Worm (Caenorhabditis elegans) whole organism, young adult: Measurements from ENCODE around the gene K03D3.2.

Source experiments
- B0035.1 ChIP-seq: sonication (generic microtip); optimal IDR thresholded peaks from 2 replicates; lab custom pipeline; 2016; ENCODE audit warnings: missing genetic modification characterization, mild to moderate bottlenecking, missing compliant biosample characterization, missing genotype, missing genetic modification reagents
- B0261.1 ChIP-seq: sonication (generic microtip); optimal IDR thresholded peaks from 2 replicates; lab custom pipeline; 2016; ENCODE audit warnings: mild to moderate bottlenecking, missing genetic modification characterization, moderate library complexity, missing compliant biosample characterization
- F10E7.11 ChIP-seq: sonication (generic microtip); optimal IDR thresholded peaks from 2 replicates; lab custom pipeline; 2017; ENCODE audit warnings: mild to moderate bottlenecking, missing genetic modification characterization, moderate library complexity, missing compliant biosample characterization
- F57C9.4 ChIP-seq: sonication (generic microtip); optimal IDR thresholded peaks from 2 replicates; lab custom pipeline; 2017; ENCODE audit warnings: mild to moderate bottlenecking, missing genetic modification characterization, missing compliant biosample characterization
- K12H6.12 ChIP-seq: fragments of 200-800 bp; sonication (Bioruptor generic); optimal IDR thresholded peaks from 2 replicates; lab custom pipeline; 2018; ENCODE audit warnings: mild to moderate bottlenecking, missing genetic modification characterization, missing compliant biosample characterization
- T07F8.4 ChIP-seq: sonication (generic microtip); optimal IDR thresholded peaks from 2 replicates; lab custom pipeline; 2016; ENCODE audit warnings: mild to moderate bottlenecking, missing genetic modification characterization, moderate library complexity, missing compliant biosample characterization
- Y53F4B.3 ChIP-seq: fragments of 200-800 bp; sonication (Bioruptor generic); IDR thresholded peaks from 2 replicates; pipeline ENCODE4 v1.3.6; 2022; ENCODE audit warnings: missing genetic modification reagents, missing genetic modification characterization, missing compliant biosample characterization
- Y53G8AR.9 ChIP-seq: fragments of 200-800 bp; sonication (Bioruptor generic); conservative IDR thresholded peaks from 2 replicates; pipeline ENCODE4 v1.3.6; 2022; ENCODE audit warnings: missing genetic modification reagents, missing genetic modification characterization, missing compliant biosample characterization
- Y56A3A.18 ChIP-seq: fragments of 200-800 bp; sonication (Bioruptor generic); IDR thresholded peaks from 2 replicates; pipeline ENCODE4 v1.3.6; 2022; ENCODE audit warnings: missing genetic modification reagents, missing genetic modification characterization, missing compliant biosample characterization
- athp-1 ChIP-seq: sonication (generic microtip); optimal IDR thresholded peaks from 2 replicates; lab custom pipeline; 2017; ENCODE audit warnings: mild to moderate bottlenecking, missing genetic modification characterization, missing compliant biosample characterization
- attf-5 ChIP-seq: fragments of 200-800 bp; sonication (Bioruptor generic); optimal IDR thresholded peaks from 2 replicates; lab custom pipeline; 2018; ENCODE audit warnings: mild to moderate bottlenecking, missing genetic modification characterization, missing compliant biosample characterization
- cebp-1 ChIP-seq, 2 experiments: fragments of 200-800 bp in 1 of 2; sonication (Bioruptor generic) in 1 of 2; sonication (generic microtip) in 1 of 2; IDR thresholded peaks in 1 of 2; optimal IDR thresholded peaks in 1 of 2; 2 replicates each; pipeline versions ENCODE4 v1.3.6 to Lab custom; 2017 to 2022; ENCODE audit warnings: missing compliant biosample characterization in 2 of 2, missing genetic modification characterization in 2 of 2, mild to moderate bottlenecking in 1 of 2, missing genetic modification reagents in 1 of 2, moderate library complexity in 1 of 2
- cebp-2 ChIP-seq: fragments of 200-800 bp; sonication (Bioruptor generic); IDR thresholded peaks from 2 replicates; pipeline ENCODE4 v1.3.6; 2022; ENCODE audit warnings: missing genetic modification characterization, missing compliant biosample characterization
- die-1 ChIP-seq: sonication (generic microtip); optimal IDR thresholded peaks from 2 replicates; lab custom pipeline; 2016; ENCODE audit warnings: missing genotype, mild to moderate bottlenecking, missing genetic modification characterization, missing compliant biosample characterization
- egl-18 ChIP-seq: fragments of 200-800 bp; sonication (Bioruptor generic); IDR thresholded peaks from 2 replicates; pipeline ENCODE4 v1.3.6; 2022; ENCODE audit warnings: missing genetic modification reagents, missing genetic modification characterization, missing compliant biosample characterization
- ekl-4 ChIP-seq: fragments of 200-800 bp; sonication (Bioruptor generic); IDR thresholded peaks from 2 replicates; pipeline ENCODE4 v1.3.6; 2022; ENCODE audit warnings: missing genetic modification reagents, missing genetic modification characterization, missing compliant biosample characterization
- gei-17 ChIP-seq: fragments of 200-800 bp; sonication (Bioruptor generic); optimal IDR thresholded peaks from 2 replicates; lab custom pipeline; 2018; ENCODE audit warnings: mild to moderate bottlenecking, missing genetic modification characterization, missing compliant biosample characterization
- let-526 ChIP-seq: fragments of 200-800 bp; sonication (Bioruptor generic); IDR thresholded peaks from 2 replicates; pipeline ENCODE4 v1.3.6; 2022; ENCODE audit warnings: missing genetic modification reagents, missing genetic modification characterization, missing compliant biosample characterization
- lir-1 ChIP-seq: fragments of 200-800 bp; sonication (Bioruptor generic); conservative IDR thresholded peaks from 2 replicates; pipeline ENCODE4 v1.3.6; 2022; ENCODE audit warnings: missing genetic modification reagents, missing genetic modification characterization, missing compliant biosample characterization
- lsy-27 ChIP-seq: sonication (generic microtip); optimal IDR thresholded peaks from 2 replicates; lab custom pipeline; 2017; ENCODE audit warnings: missing genetic modification characterization, mild to moderate bottlenecking, missing compliant biosample characterization, antibody characterized with exemption, missing genotype, borderline replicate concordance; ENCODE audit not compliant: insufficient read depth
- mcd-1 ChIP-seq: fragments of 200-800 bp; sonication (Bioruptor generic); IDR thresholded peaks from 2 replicates; pipeline ENCODE4 v1.3.6; 2022; ENCODE audit warnings: missing genetic modification reagents, missing genetic modification characterization, missing compliant biosample characterization
- mes-4 ChIP-seq: sonication (generic microtip); optimal IDR thresholded peaks from 2 replicates; lab custom pipeline; 2016; ENCODE audit warnings: missing genotype, missing genetic modification characterization, missing compliant biosample characterization
- mxl-1 ChIP-seq: sonication (generic microtip); optimal IDR thresholded peaks from 2 replicates; lab custom pipeline; 2016; ENCODE audit warnings: missing genetic modification characterization, missing compliant biosample characterization
- nhr-90 ChIP-seq: sonication (generic microtip); optimal IDR thresholded peaks from 2 replicates; lab custom pipeline; 2016; ENCODE audit warnings: missing genotype, mild to moderate bottlenecking, missing genetic modification characterization, missing compliant biosample characterization
- pbrm-1 ChIP-seq: fragments of 200-800 bp; sonication (Bioruptor generic); IDR thresholded peaks from 2 replicates; pipeline ENCODE4 v1.3.6; 2022; ENCODE audit warnings: missing genetic modification reagents, missing genetic modification characterization, missing compliant biosample characterization
- rec-8 ChIP-seq, 2 experiments: sonication (generic microtip); optimal IDR thresholded peaks; 2 replicates each; lab custom pipeline; 2016; ENCODE audit warnings: mild to moderate bottlenecking in 2 of 2, missing genetic modification characterization in 2 of 2, missing genetic modification reagents in 2 of 2, missing genotype in 2 of 2, missing biosample characterization in 1 of 2, missing compliant biosample characterization in 1 of 2, moderate library complexity in 1 of 2
- repo-1 ChIP-seq: sonication (generic microtip); optimal IDR thresholded peaks from 2 replicates; lab custom pipeline; 2017; ENCODE audit warnings: mild to moderate bottlenecking, missing genetic modification characterization, missing compliant biosample characterization
- rpc-1 ChIP-seq, 2 experiments: fragments of 150-350 bp in 1 of 2; sonication (generic microtip) in 1 of 2; optimal IDR thresholded peaks; 2 replicates each; lab custom pipeline; 2014 to 2018; ENCODE audit warnings: missing biosample characterization in 1 of 2, missing genetic modification characterization in 1 of 2, missing genetic modification reagents in 1 of 2, missing genotype in 1 of 2
- sea-2 ChIP-seq: fragments of 200-800 bp; sonication (Bioruptor generic); IDR thresholded peaks from 2 replicates; pipeline ENCODE4 v1.3.6; 2022; ENCODE audit warnings: missing genetic modification characterization, missing compliant biosample characterization
- snpc-1.1 ChIP-seq: sonication (generic microtip); optimal IDR thresholded peaks from 2 replicates; lab custom pipeline; 2017; ENCODE audit warnings: missing genetic modification characterization, mild to moderate bottlenecking, missing compliant biosample characterization, antibody characterized with exemption, moderate library complexity, missing genotype, missing genetic modification reagents; ENCODE audit not compliant: insufficient read depth
- snpc-4 ChIP-seq, 5 experiments: fragments of 150-350 bp in 1 of 5; sonication (generic microtip) in 4 of 5; optimal IDR thresholded peaks; 2 replicates each; lab custom pipeline; 2014 to 2018; ENCODE audit warnings: missing genetic modification characterization in 5 of 5, missing biosample characterization in 3 of 5, antibody characterized with exemption in 2 of 5, mild to moderate bottlenecking in 2 of 5, missing compliant biosample characterization in 2 of 5, missing genotype in 2 of 5, moderate library complexity in 2 of 5, missing genetic modification reagents in 1 of 5
- zfh-2 ChIP-seq: fragments of 200-800 bp; sonication (Bioruptor generic); conservative IDR thresholded peaks from 2 replicates; pipeline ENCODE4 v1.3.6; 2022; ENCODE audit warnings: missing genetic modification reagents, missing genetic modification characterization, missing compliant biosample characterization
- ztf-28 ChIP-seq: fragments of 200-800 bp; sonication (Bioruptor generic); IDR thresholded peaks from 2 replicates; pipeline ENCODE4 v1.3.6; 2022; ENCODE audit warnings: missing genetic modification reagents, missing genetic modification characterization, missing compliant biosample characterization
- ztf-6 ChIP-seq: fragments of 200-800 bp; sonication (Bioruptor generic); IDR thresholded peaks from 2 replicates; pipeline ENCODE4 v1.3.6; 2022; ENCODE audit warnings: missing genetic modification reagents, missing genetic modification characterization, missing compliant biosample characterization

The K03D3.2 gene

ce11 chrIV:16329159-16329558 is 740 bp upstream of the K03D3.2 start, which contains the start of gene srz-74:
Gene srz-74 (plus strand): TSS chrIV:16329459.
- no peak for TF ChIP-seq Y53G8AR.9 (GFP tag; lab: Robert Waterston, UW)
- 0 out of 2 replicates have a peak, but pooled peaks have one; percentile 14 for TF ChIP-seq cebp-2
- TF ChIP-seq pbrm-1 (GFP tag; lab: Robert Waterston, UW), result no peak
- no peak for TF ChIP-seq zfh-2 (GFP tag; lab: Robert Waterston, UW)
- no peak for TF ChIP-seq lir-1 (GFP tag; lab: Robert Waterston, UW)

ce11 chrIV:16324589-16324988 is 3.8 kb downstream of the K03D3.2 start, which contains the start of gene srz-105:
Gene srz-105 (plus strand): TSS chrIV:16324889.
- TF ChIP-seq K12H6.12 (no peak), nhr-90 (tag; lab: Kevin White, UChicago) (no peak), ekl-4 (GFP tag; lab: Robert Waterston, UW) (no peak), lir-1 (GFP tag; lab: Robert Waterston, UW) (no peak), sea-2 (GFP tag; lab: Robert Waterston, UW) (no peak), Y56A3A.18 (no peak), athp-1 (tag; lab: Kevin White, UChicago) (no peak), Y53F4B.3 (GFP tag; lab: Robert Waterston, UW) (no peak), rec-8 (tag; optimal IDR thresholded peaks at IDR 0.05; lab: Kevin White, UChicago) (no peak), ztf-28 (GFP tag; lab: Robert Waterston, UW) (no peak), mcd-1 (GFP tag; lab: Robert Waterston, UW) (no peak), snpc-1.1 (no peak), T07F8.4 (no peak), die-1 (tag; lab: Kevin White, UChicago) (no peak), cebp-1 (GFP tag; IDR thresholded peaks at IDR 0.05; lab: Robert Waterston, UW) (no peak), cebp-1 (tag; optimal IDR thresholded peaks at IDR 0.05; lab: Kevin White, UChicago) (no peak), snpc-4 (GFP tag; optimal IDR thresholded peaks at IDR 0.05; lab: Kevin White, UChicago) (no peak), snpc-4 (tag; optimal IDR thresholded peaks at IDR 0.05; lab: Kevin White, UChicago) (no peak)

ce11 chrIV:16323373-16323772 is 5.0 kb downstream of the K03D3.2 start, which contains the start of gene srz-104:
Gene srz-104 (plus strand): TSS chrIV:16323673.
- TF ChIP-seq repo-1 (tag; lab: Kevin White, UChicago), result no peak
- TF ChIP-seq egl-18, result no peak
- no peak for TF ChIP-seq B0261.1 (tag; lab: Kevin White, UChicago)
- TF ChIP-seq ztf-6 (GFP tag; lab: Robert Waterston, UW), result no peak
- TF ChIP-seq sea-2 (GFP tag; lab: Robert Waterston, UW), result no peak
- TF ChIP-seq die-1 (tag; lab: Kevin White, UChicago), result no peak
- TF ChIP-seq mxl-1 (tag; lab: Kevin White, UChicago), result no peak
- no peak for TF ChIP-seq B0035.1 (tag; lab: Kevin White, UChicago)
- TF ChIP-seq let-526 (GFP tag; lab: Robert Waterston, UW), result no peak
- TF ChIP-seq gei-17 (GFP tag; lab: Kevin White, UChicago), result no peak
- TF ChIP-seq rpc-1 (optimal IDR thresholded peaks at IDR 0.05; lab: Kevin White, UChicago), result no peak
- TF ChIP-seq rpc-1 (tag; optimal IDR thresholded peaks at IDR 0.05; lab: Kevin White, UChicago), result no peak
- no peak for TF ChIP-seq F10E7.11
- no peak for TF ChIP-seq lsy-27
- TF ChIP-seq F57C9.4 (tag; lab: Kevin White, UChicago), result no peak

ce11 chrIV:16320866-16321265 is 7.6 kb downstream of the K03D3.2 start, which contains the start of gene srz-61:
Gene srz-61 (plus strand): TSS chrIV:16321166.
- TF ChIP-seq mes-4 (no peak), attf-5 (GFP tag; lab: Kevin White, UChicago) (no peak), rpc-1 (optimal IDR thresholded peaks at IDR 0.05; lab: Kevin White, UChicago) (no peak), rpc-1 (tag; optimal IDR thresholded peaks at IDR 0.05; lab: Kevin White, UChicago) (no peak), lsy-27 (no peak)
